Worm (Caenorhabditis elegans) whole organism, midembryonic: Measurements from ENCODE around the gene Y116A8C.44.

Source experiments
- cog-1 ChIP-seq: sonication (generic microtip); optimal IDR thresholded peaks from 2 replicates; lab custom pipeline; 2016; ENCODE audit warnings: missing genetic modification characterization, missing compliant biosample characterization
- med-1 ChIP-seq: sonication (generic microtip); optimal IDR thresholded peaks from 2 replicates; lab custom pipeline; 2017; ENCODE audit warnings: missing genetic modification characterization, mild to moderate bottlenecking, missing compliant biosample characterization, antibody characterized with exemption, missing genetic modification reagents; ENCODE audit not compliant: insufficient read depth
- tab-1 ChIP-seq: fragments of 200-800 bp; sonication (Bioruptor generic); IDR thresholded peaks from 2 replicates; pipeline ENCODE4 v1.3.6; 2022; ENCODE audit warnings: missing genetic modification characterization, missing compliant biosample characterization

Gene Y116A8C.44

ce11 chrIV:17010274-17010673, 47.7 kb downstream of the Y116A8C.44 start:
- TF ChIP-seq med-1 (GFP tag; lab: Kevin White, UChicago) (no peak), tab-1 (GFP tag; lab: Robert Waterston, UW) (no peak), cog-1 (tag; lab: Kevin White, UChicago) (no peak)
